Worm (Caenorhabditis elegans) whole organism, late embryonic: ENCODE results near the gene T03F6.10.

Experiments used
- T23F11.4 ChIP-seq: fragments of 200-800 bp; sonication (Bioruptor generic); optimal IDR thresholded peaks from 2 replicates; lab custom pipeline; 2018; ENCODE audit warnings: mild to moderate bottlenecking, missing genetic modification characterization, missing compliant biosample characterization
- ceh-19 ChIP-seq: fragments of 200-800 bp; sonication (Bioruptor generic); optimal IDR thresholded peaks from 2 replicates; lab custom pipeline; 2018; ENCODE audit warnings: mild to moderate bottlenecking, missing genetic modification characterization, missing compliant biosample characterization
- ceh-45 ChIP-seq: fragments of 200-800 bp; sonication (Bioruptor generic); IDR thresholded peaks from 2 replicates; pipeline ENCODE4 v1.3.6; 2022; ENCODE audit warnings: missing genetic modification reagents, missing genetic modification characterization, missing compliant biosample characterization
- hlh-30 ChIP-seq: sonication (generic microtip); optimal IDR thresholded peaks from 2 replicates; lab custom pipeline; 2017; ENCODE audit warnings: antibody characterized with exemption, missing genetic modification characterization, missing compliant biosample characterization; ENCODE audit not compliant: insufficient read depth
- nhr-11 ChIP-seq: fragments of 150-350 bp; optimal IDR thresholded peaks from 2 replicates; lab custom pipeline; 2014; ENCODE audit warnings: missing biosample characterization, missing genetic modification characterization
- pha-4 ChIP-seq: fragments of 150-350 bp; optimal IDR thresholded peaks from 2 replicates; lab custom pipeline; 2018; ENCODE audit warnings: missing biosample characterization, missing genetic modification reagents, missing genetic modification characterization
- pros-1 ChIP-seq: fragments of 150-350 bp; optimal IDR thresholded peaks from 2 replicates; lab custom pipeline; 2014; ENCODE audit warnings: missing biosample characterization, missing genetic modification reagents, missing genetic modification characterization

ce11 chrIII:13344538-13345136 is 33.5 kb downstream of the T03F6.10 start, which contains the start of gene acaa-2:
- TF ChIP-seq ceh-19 (GFP tag; lab: Kevin White, UChicago) (no peak), ceh-45 (GFP tag; lab: Robert Waterston, UW) (no peak), hlh-30 (tag; lab: Kevin White, UChicago) (no peak), pros-1 (tag; lab: Kevin White, UChicago) (no peak), T23F11.4 (GFP tag; lab: Kevin White, UChicago) (no peak), nhr-11 (no peak), pha-4 (no peak)
